Fruit fly (Drosophila melanogaster): ENCODE results near the gene RNaseX25.

RNaseX25 gene

DNA sequence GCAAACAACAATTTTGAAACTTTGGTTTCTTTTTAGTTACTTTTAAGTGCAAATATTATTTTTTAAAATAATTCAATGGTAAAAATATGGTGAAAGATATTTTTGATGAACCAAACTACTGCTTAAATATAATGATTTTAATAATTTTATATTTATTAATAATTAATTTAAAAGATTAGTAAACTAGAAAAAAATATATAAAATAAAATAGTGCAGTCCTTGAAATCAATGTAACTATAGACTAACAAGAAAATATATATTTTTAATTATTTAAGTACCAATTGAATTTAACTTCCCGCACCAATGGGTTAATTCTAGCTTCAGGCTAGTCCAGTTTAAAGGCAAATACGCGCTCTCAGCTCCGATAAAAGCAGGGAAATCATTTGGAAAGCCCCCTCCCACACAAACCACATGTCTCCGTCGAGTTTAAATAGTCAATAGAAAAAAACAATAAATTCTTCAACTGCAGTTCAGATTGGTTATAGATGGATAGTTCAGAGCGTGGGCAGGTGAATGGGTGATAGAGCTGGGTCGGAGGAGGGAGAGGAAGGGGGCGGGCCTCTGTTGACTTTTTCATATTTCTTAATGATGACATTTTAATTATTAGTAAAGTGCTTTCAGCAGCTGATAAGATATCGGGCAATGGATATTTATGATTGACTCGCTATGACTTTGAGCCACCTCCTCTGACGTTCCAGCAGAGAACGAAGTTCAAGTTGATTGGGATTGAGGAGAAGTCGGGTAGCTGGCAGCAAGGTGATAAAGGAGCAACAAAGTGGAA, 8.2 kb upstream of the RNaseX25 start (continued):
- TF ChIP-seq so (GFP tag; IDR thresholded peaks at IDR 0.05) (no peak), CG32767 (GFP tag; IDR thresholded peaks at IDR 0.05) (no peak), disco-r (GFP tag; optimal IDR thresholded peaks at IDR 0.05) (no peak), NK7.1 (GFP tag; optimal IDR thresholded peaks at IDR 0.05) (no peak), psq (GFP tag; optimal IDR thresholded peaks at IDR 0.05) (no peak), Myb (GFP tag; optimal IDR thresholded peaks at IDR 0.05) (no peak), CG12744 (GFP tag; optimal IDR thresholded peaks at IDR 0.05) (no peak), CG43689 (GFP tag; IDR thresholded peaks at IDR 0.05) (no peak), D19A (tag; optimal IDR thresholded peaks at IDR 0.05) (peak; percentile 44), CG30020 (tag; optimal IDR thresholded peaks at IDR 0.05) (no peak), az2 (GFP tag; optimal IDR thresholded peaks at IDR 0.05) (no peak), Sry-β (GFP tag; optimal IDR thresholded peaks at IDR 0.05) (no peak), CG10959 (GFP tag; IDR thresholded peaks at IDR 0.05) (no peak), CG3065 (GFP tag; optimal IDR thresholded peaks at IDR 0.05) (no peak), Eip74EF (GFP tag; optimal IDR thresholded peaks at IDR 0.05) (no peak), CG16815 (GFP tag; optimal IDR thresholded peaks at IDR 0.05) (no peak), ci (GFP tag; IDR thresholded peaks at IDR 0.05) (0 out of 3 replicates have a peak, but pooled peaks have one; percentile 47), CG17361 (GFP tag; IDR thresholded peaks at IDR 0.05) (peak; percentile 74), CG15269 (tag; optimal IDR thresholded peaks at IDR 0.05) (peak; percentile 6), fd3F (GFP tag; optimal IDR thresholded peaks at IDR 0.05) (no peak), Sox102F (GFP tag; optimal IDR thresholded peaks at IDR 0.05) (peak; percentile 29), fu2 (GFP tag; optimal IDR thresholded peaks at IDR 0.05) (no peak), exex (tag; optimal IDR thresholded peaks at IDR 0.05) (peak; percentile 100), oc (tag; optimal IDR thresholded peaks at IDR 0.05) (no peak), CG18764 (GFP tag; optimal IDR thresholded peaks at IDR 0.05) (no peak), pros (GFP tag; optimal IDR thresholded peaks at IDR 0.05) (no peak), tna (GFP tag; IDR thresholded peaks at IDR 0.05; ENCODE audit: partially characterized antibody) (no peak), Atf-2 (GFP tag; optimal IDR thresholded peaks at IDR 0.05) (no peak), Med (GFP tag) (peak; percentile 44), grau (tag; optimal IDR thresholded peaks at IDR 0.05) (peak; percentile 35), Mrtf (GFP tag; IDR thresholded peaks at IDR 0.05) (no peak), H2.0 (GFP tag; IDR thresholded peaks at IDR 0.05) (no peak), Neu2 (GFP tag; optimal IDR thresholded peaks at IDR 0.05; ENCODE audit: borderline replicate concordance) (no peak), CG17385 (GFP tag; optimal IDR thresholded peaks at IDR 0.05) (peak; percentile 21), Dp (GFP tag; optimal IDR thresholded peaks at IDR 0.05) (no peak), CG13624 (GFP tag; optimal IDR thresholded peaks at IDR 0.05) (no peak), Dad (GFP tag; optimal IDR thresholded peaks at IDR 0.05) (no peak), wor (GFP tag; IDR thresholded peaks at IDR 0.05) (no peak), CG30403 (GFP tag; optimal IDR thresholded peaks at IDR 0.05) (peak; percentile 19), toy (GFP tag; IDR thresholded peaks at IDR 0.05) (no peak), CG4328 (GFP tag; optimal IDR thresholded peaks at IDR 0.05) (no peak), CG4820 (GFP tag; optimal IDR thresholded peaks at IDR 0.05) (no peak), CG18599 (GFP tag; optimal IDR thresholded peaks at IDR 0.05) (no peak), CG1832 (GFP tag; optimal IDR thresholded peaks at IDR 0.05) (no peak), sens (GFP tag) (peak; percentile 71), pita (GFP tag; optimal IDR thresholded peaks at IDR 0.05) (no peak), Dek (tag; optimal IDR thresholded peaks at IDR 0.05) (no peak), sc (optimal IDR thresholded peaks at IDR 0.05) (no peak), sc (GFP tag; optimal IDR thresholded peaks at IDR 0.05) (no peak), rib (GFP tag; IDR thresholded peaks at IDR 0.05) (no peak), gsb (GFP tag; IDR thresholded peaks at IDR 0.05) (no peak)

Data from whole organism, embryonic.